Fruit fly (Drosophila melanogaster): Measurements from ENCODE around the gene CG42750.
A peak's percentile ranks its signal among the peaks of the same experiment; 100 is the strongest.

The CG42750 gene

dm6 chr2L:18186695-18187094, 88.9 kb downstream of the CG42750 start (continued):
- TF ChIP-seq trh (GFP tag; optimal IDR thresholded peaks at IDR 0.05) (no peak), dmrt11E (tag; optimal IDR thresholded peaks at IDR 0.05) (no peak), CG7928 (GFP tag; optimal IDR thresholded peaks at IDR 0.05) (no peak), CG34422 (GFP tag; IDR thresholded peaks at IDR 0.05) (0 out of 3 replicates have a peak, but pooled peaks have one; percentile 22), lmd (GFP tag; IDR thresholded peaks at IDR 0.05) (peak; percentile 21; the same call in 1 of the 2 replicates), CG2875 (GFP tag; optimal IDR thresholded peaks at IDR 0.05) (no peak), CG16863 (GFP tag; optimal IDR thresholded peaks at IDR 0.05) (no peak), Neu2 (GFP tag; optimal IDR thresholded peaks at IDR 0.05; ENCODE audit: borderline replicate concordance) (no peak), CG1529 (GFP tag; optimal IDR thresholded peaks at IDR 0.05) (no peak), NC2α (GFP tag; optimal IDR thresholded peaks at IDR 0.05) (no peak), pfk (GFP tag; optimal IDR thresholded peaks at IDR 0.05) (no peak), stwl (tag; optimal IDR thresholded peaks at IDR 0.05) (no peak), CTCF (GFP tag; optimal IDR thresholded peaks at IDR 0.05) (no peak), cg (GFP tag; optimal IDR thresholded peaks at IDR 0.05) (no peak), pum (GFP tag; optimal IDR thresholded peaks at IDR 0.05) (peak; percentile 3), Mrtf (GFP tag; IDR thresholded peaks at IDR 0.05) (no peak), Ada2b (GFP tag; IDR thresholded peaks at IDR 0.05) (peak; percentile 31; the same call in 1 of the 2 replicates), Awh (GFP tag; IDR thresholded peaks at IDR 0.05) (no peak), ap (GFP tag; IDR thresholded peaks at IDR 0.05) (no peak), al (GFP tag; IDR thresholded peaks at IDR 0.05) (no peak), eyg (GFP tag; optimal IDR thresholded peaks at IDR 0.05) (no peak), PHDP (tag; optimal IDR thresholded peaks at IDR 0.05) (no peak), gsb (GFP tag; IDR thresholded peaks at IDR 0.05) (no peak), sd (tag; optimal IDR thresholded peaks at IDR 0.05) (no peak), CG18476 (GFP tag; optimal IDR thresholded peaks at IDR 0.05) (no peak), Hmx (GFP tag; optimal IDR thresholded peaks at IDR 0.05) (no peak), CG15011 (GFP tag; optimal IDR thresholded peaks at IDR 0.05) (no peak), sr (GFP tag; IDR thresholded peaks at IDR 0.05) (no peak), Dbx (GFP tag; IDR thresholded peaks at IDR 0.05) (0 out of 3 replicates have a peak, but pooled peaks have one; percentile 29), CG12236 (GFP tag; optimal IDR thresholded peaks at IDR 0.05) (no peak), CG6272 (GFP tag; IDR thresholded peaks at IDR 0.05) (no peak), abd-A (tag; optimal IDR thresholded peaks at IDR 0.05) (no peak), CG4424 (GFP tag; optimal IDR thresholded peaks at IDR 0.05) (peak; percentile 21), ATbp (GFP tag; optimal IDR thresholded peaks at IDR 0.05) (peak; percentile 14), pros (GFP tag; optimal IDR thresholded peaks at IDR 0.05) (no peak), CG13123 (GFP tag; optimal IDR thresholded peaks at IDR 0.05) (no peak), nerfin-1 (tag; optimal IDR thresholded peaks at IDR 0.05) (no peak), tio (GFP tag; optimal IDR thresholded peaks at IDR 0.05) (peak; percentile 8), CG14965 (GFP tag; optimal IDR thresholded peaks at IDR 0.05; ENCODE audit: borderline replicate concordance) (no peak), z (GFP tag; IDR thresholded peaks at IDR 0.05) (no peak), CG3163 (GFP tag; optimal IDR thresholded peaks at IDR 0.05) (no peak), CG2129 (GFP tag; IDR thresholded peaks at IDR 0.05; ENCODE audit: partially characterized antibody) (no peak), pnt (GFP tag; optimal IDR thresholded peaks at IDR 0.05) (peak; percentile 15), ranshi (GFP tag; IDR thresholded peaks at IDR 0.05) (no peak), Trl (optimal IDR thresholded peaks at IDR 0.05) (no peak), Trl (GFP tag; optimal IDR thresholded peaks at IDR 0.05) (no peak), lilli (GFP tag; optimal IDR thresholded peaks at IDR 0.05) (peak; percentile 17), sisA (GFP tag; IDR thresholded peaks at IDR 0.05) (peak; percentile 66), wor (GFP tag; IDR thresholded peaks at IDR 0.05) (no peak), ac (GFP tag; optimal IDR thresholded peaks at IDR 0.05) (no peak), CG12391 (tag; optimal IDR thresholded peaks at IDR 0.05) (no peak), Myb (GFP tag; optimal IDR thresholded peaks at IDR 0.05) (no peak), CG4617 (GFP tag; optimal IDR thresholded peaks at IDR 0.05; ENCODE audit: borderline replicate concordance) (no peak)

All from whole organism, embryonic.